Fruit fly (Drosophila melanogaster) whole organism, embryonic: ENCODE results near the gene Exn.

Source experiments
- Aef1 ChIP-seq: fragments of 200-800 bp; sonication (Bioruptor generic); IDR thresholded peaks from 3 replicates; pipeline ENCODE4 v1.3.6; 2022; ENCODE audit warnings: missing biosample characterization, missing genetic modification characterization
- Asciz ChIP-seq: fragments of 200-800 bp; sonication (Bioruptor generic); optimal IDR thresholded peaks from 2 replicates; lab custom pipeline; 2017; ENCODE audit warnings: missing biosample characterization, mild to moderate bottlenecking, missing genetic modification characterization, missing genetic modification reagents
- Atf3 ChIP-seq: fragments of 200-800 bp; sonication (Bioruptor generic); optimal IDR thresholded peaks from 3 replicates; lab custom pipeline; 2016; ENCODE audit warnings: missing biosample characterization, missing genetic modification characterization
- Awh ChIP-seq: fragments of 200-800 bp; sonication (Bioruptor generic); IDR thresholded peaks from 2 replicates; pipeline ENCODE4, ENCODE4 v1.3.6; 2022; ENCODE audit warnings: missing biosample characterization, missing genetic modification characterization
- B-H2 ChIP-seq: fragments of 200-800 bp; sonication (Bioruptor generic); optimal IDR thresholded peaks from 2 replicates; lab custom pipeline; 2018; ENCODE audit warnings: missing biosample characterization, mild to moderate bottlenecking, missing genetic modification characterization
- Blimp-1 ChIP-seq: fragments of 200-800 bp; sonication (Bioruptor generic); optimal IDR thresholded peaks from 3 replicates; lab custom pipeline; 2018; ENCODE audit warnings: missing biosample characterization, missing genetic modification characterization, mild to moderate bottlenecking, moderate library complexity, missing genetic modification reagents
- CG10959 ChIP-seq: fragments of 200-800 bp; sonication (Bioruptor generic); IDR thresholded peaks from 2 replicates; pipeline ENCODE4 v1.3.6; 2022; ENCODE audit warnings: missing biosample characterization, missing genetic modification characterization
- CG12155 ChIP-seq: fragments of 200-800 bp; sonication (Bioruptor generic); optimal IDR thresholded peaks from 3 replicates; lab custom pipeline; 2016; ENCODE audit warnings: missing biosample characterization, missing genetic modification characterization
- CG12299 ChIP-seq: fragments of 200-800 bp; sonication (Bioruptor generic); optimal IDR thresholded peaks from 2 replicates; lab custom pipeline; 2018; ENCODE audit warnings: missing biosample characterization, mild to moderate bottlenecking, missing genetic modification characterization
- CG14965 ChIP-seq: fragments of 200-800 bp; sonication (Bioruptor generic); optimal IDR thresholded peaks from 2 replicates; lab custom pipeline; 2016; ENCODE audit warnings: missing biosample characterization, missing genetic modification characterization, borderline replicate concordance
- CG15073 ChIP-seq: fragments of 200-800 bp; sonication (Bioruptor generic); optimal IDR thresholded peaks from 2 replicates; lab custom pipeline; 2016; ENCODE audit warnings: missing biosample characterization, missing genetic modification characterization
- CG15269 ChIP-seq: fragments of 200-800 bp; sonication (Bioruptor generic); optimal IDR thresholded peaks from 2 replicates; lab custom pipeline; 2018; ENCODE audit warnings: missing biosample characterization, mild to moderate bottlenecking, missing genetic modification characterization, moderate library complexity
- CG15696 ChIP-seq: fragments of 200-800 bp; sonication (Bioruptor generic); optimal IDR thresholded peaks from 2 replicates; lab custom pipeline; 2019; ENCODE audit warnings: missing biosample characterization, mild to moderate bottlenecking, missing genetic modification characterization, moderate library complexity
- CG17359 ChIP-seq: fragments of 200-800 bp; sonication (Bioruptor generic); optimal IDR thresholded peaks from 3 replicates; lab custom pipeline; 2018; ENCODE audit warnings: missing biosample characterization, mild to moderate bottlenecking, missing genetic modification characterization, moderate library complexity
- CG2116 ChIP-seq: fragments of 200-800 bp; sonication (Bioruptor generic); optimal IDR thresholded peaks from 3 replicates; lab custom pipeline; 2018; ENCODE audit warnings: missing biosample characterization, mild to moderate bottlenecking, missing genetic modification characterization
- CG3065 ChIP-seq: fragments of 200-800 bp; sonication (Bioruptor generic); optimal IDR thresholded peaks from 2 replicates; lab custom pipeline; 2016; ENCODE audit warnings: missing biosample characterization, missing genetic modification characterization
- CG31224 ChIP-seq: fragments of 200-800 bp; sonication (Bioruptor generic); IDR thresholded peaks from 2 replicates; pipeline ENCODE4 v1.3.6; 2022; ENCODE audit warnings: missing biosample characterization, missing genetic modification characterization
- CG43689 ChIP-seq: fragments of 200-800 bp; sonication (Bioruptor generic); IDR thresholded peaks from 2 replicates; pipeline ENCODE4 v1.3.6; 2022; ENCODE audit warnings: missing biosample characterization, missing genetic modification characterization
- CG6765 ChIP-seq: fragments of 200-800 bp; sonication (Bioruptor generic); optimal IDR thresholded peaks from 3 replicates; lab custom pipeline; 2017; ENCODE audit warnings: missing biosample characterization, mild to moderate bottlenecking, missing genetic modification characterization
- CG6854 ChIP-seq: fragments of 200-800 bp; sonication (Bioruptor generic); optimal IDR thresholded peaks from 3 replicates; lab custom pipeline; 2017; ENCODE audit warnings: missing biosample characterization, mild to moderate bottlenecking, missing genetic modification characterization
- Chrac-16 ChIP-seq: fragments of 200-800 bp; sonication (Bioruptor generic); optimal IDR thresholded peaks from 3 replicates; lab custom pipeline; 2016; ENCODE audit warnings: missing biosample characterization, missing genetic modification characterization
- D19B ChIP-seq: fragments of 200-800 bp; sonication (Bioruptor generic); optimal IDR thresholded peaks from 2 replicates; lab custom pipeline; 2017; ENCODE audit warnings: missing biosample characterization, mild to moderate bottlenecking, missing genetic modification characterization
- Dfd ChIP-seq, 2 experiments: fragments of >200 bp; optimal IDR thresholded peaks; 2 replicates each; lab custom pipeline; 2017; ENCODE audit warnings: missing biosample characterization in 2 of 2, missing genetic modification characterization in 2 of 2
- ERR ChIP-seq: fragments of 200-800 bp; sonication (Bioruptor generic); optimal IDR thresholded peaks from 2 replicates; lab custom pipeline; 2016; ENCODE audit warnings: missing biosample characterization, missing genetic modification characterization
- Eip74EF ChIP-seq, 2 experiments: fragments of 200-800 bp in 1 of 2; fragments of >200 bp in 1 of 2; sonication (Bioruptor generic) in 1 of 2; optimal IDR thresholded peaks; 2 replicates each; lab custom pipeline; 2017 to 2019; ENCODE audit warnings: missing biosample characterization in 2 of 2, missing genetic modification characterization in 2 of 2, mild to moderate bottlenecking in 1 of 2, moderate library complexity in 1 of 2
- Fer2 ChIP-seq: fragments of 200-800 bp; sonication (Bioruptor generic); optimal IDR thresholded peaks from 2 replicates; lab custom pipeline; 2018; ENCODE audit warnings: missing biosample characterization, mild to moderate bottlenecking, missing genetic modification characterization, moderate library complexity
- H2.0 ChIP-seq: fragments of 200-800 bp; sonication (Bioruptor generic); IDR thresholded peaks from 2 replicates; pipeline ENCODE4 v1.3.6; 2022; ENCODE audit warnings: missing biosample characterization, missing genetic modification characterization
- HLHmδ ChIP-seq: fragments of 200-800 bp; sonication (Bioruptor generic); optimal IDR thresholded peaks from 2 replicates; lab custom pipeline; 2018; ENCODE audit warnings: missing biosample characterization, mild to moderate bottlenecking, missing genetic modification characterization, moderate library complexity
- Hand ChIP-seq: fragments of 200-800 bp; sonication (Bioruptor generic); optimal IDR thresholded peaks from 2 replicates; lab custom pipeline; 2017; ENCODE audit warnings: mild to moderate bottlenecking, missing biosample characterization, missing genetic modification reagents, missing genetic modification characterization
- Jarid2 ChIP-seq: fragments of 200-800 bp; sonication (Bioruptor generic); optimal IDR thresholded peaks from 3 replicates; lab custom pipeline; 2017; ENCODE audit warnings: mild to moderate bottlenecking, missing biosample characterization, missing genetic modification reagents, missing genetic modification characterization
- MBD-R2 ChIP-seq: fragments of 200-800 bp; sonication (Bioruptor generic); IDR thresholded peaks from 2 replicates; pipeline ENCODE4 v1.3.6; 2022; ENCODE audit warnings: missing biosample characterization, missing genetic modification characterization
- Myb ChIP-seq: fragments of 200-800 bp; sonication (Bioruptor generic); optimal IDR thresholded peaks from 2 replicates; lab custom pipeline; 2016; ENCODE audit warnings: missing biosample characterization, missing genetic modification characterization
- Poxn ChIP-seq: fragments of 200-800 bp; sonication (Bioruptor generic); IDR thresholded peaks from 2 replicates; pipeline ENCODE4 v1.3.6; 2022; ENCODE audit warnings: missing biosample characterization, missing genetic modification characterization
- Sry-β ChIP-seq: fragments of 200-800 bp; sonication (Bioruptor generic); optimal IDR thresholded peaks from 2 replicates; lab custom pipeline; 2018; ENCODE audit warnings: missing biosample characterization, mild to moderate bottlenecking, missing genetic modification characterization, moderate library complexity
- Stat92E ChIP-seq, 3 experiments: fragments of >200 bp in 2 of 3; fragments of 200-800 bp in 1 of 3; sonication (Bioruptor generic) in 1 of 3; optimal IDR thresholded peaks; 2 replicates each; lab custom pipeline; 2017 to 2019; ENCODE audit warnings: missing biosample characterization in 3 of 3, missing genetic modification characterization in 3 of 3, mild to moderate bottlenecking in 1 of 3, moderate library complexity in 1 of 3
- amos ChIP-seq: fragments of 200-800 bp; sonication (Bioruptor generic); IDR thresholded peaks from 2 replicates; pipeline ENCODE4 v1.3.6; 2022; ENCODE audit warnings: missing biosample characterization, missing genetic modification characterization; ENCODE audit not compliant: partially characterized antibody
- ara ChIP-seq: fragments of 200-800 bp; sonication (Bioruptor generic); IDR thresholded peaks from 2 replicates; pipeline ENCODE4 v1.3.6; 2022; ENCODE audit warnings: missing biosample characterization, missing genetic modification characterization
- esg ChIP-seq: fragments of 200-800 bp; sonication (Bioruptor generic); conservative IDR thresholded peaks from 2 replicates; pipeline ENCODE4 v1.3.6; 2022; ENCODE audit warnings: missing biosample characterization, missing genetic modification characterization
- fru ChIP-seq: fragments of >200 bp; optimal IDR thresholded peaks from 2 replicates; lab custom pipeline; 2017
- gcm ChIP-seq: fragments of 200-800 bp; sonication (Bioruptor generic); optimal IDR thresholded peaks from 2 replicates; lab custom pipeline; 2019; ENCODE audit warnings: missing biosample characterization, mild to moderate bottlenecking, missing genetic modification characterization, moderate library complexity
- gt ChIP-seq: fragments of 200-800 bp; sonication (Bioruptor generic); IDR thresholded peaks from 2 replicates; pipeline ENCODE4 v1.3.6; 2022; ENCODE audit warnings: missing biosample characterization, missing genetic modification characterization
- ind ChIP-seq: fragments of 200-800 bp; sonication (Bioruptor generic); optimal IDR thresholded peaks from 3 replicates; lab custom pipeline; 2016; ENCODE audit warnings: missing biosample characterization, missing genetic modification characterization
- jing ChIP-seq: fragments of 200-800 bp; sonication (Bioruptor generic); optimal IDR thresholded peaks from 2 replicates; lab custom pipeline; 2018; ENCODE audit warnings: missing biosample characterization, mild to moderate bottlenecking, missing genetic modification characterization
- lov ChIP-seq, 2 experiments: fragments of 200-800 bp in 1 of 2; fragments of >200 bp in 1 of 2; sonication (Bioruptor generic) in 1 of 2; IDR thresholded peaks in 1 of 2; optimal IDR thresholded peaks in 1 of 2; 2 replicates in 1 of 2; 3 replicates in 1 of 2; pipeline versions ENCODE4 v1.3.6 to Lab custom; 2017 to 2022; ENCODE audit warnings: missing biosample characterization in 1 of 2, missing genetic modification characterization in 1 of 2
- pfk ChIP-seq: fragments of 200-800 bp; sonication (Bioruptor generic); optimal IDR thresholded peaks from 2 replicates; lab custom pipeline; 2018; ENCODE audit warnings: missing biosample characterization, mild to moderate bottlenecking, missing genetic modification characterization, moderate library complexity
- psq ChIP-seq: fragments of 200-800 bp; sonication (Bioruptor generic); optimal IDR thresholded peaks from 2 replicates; lab custom pipeline; 2017; ENCODE audit warnings: missing biosample characterization, missing genetic modification characterization
- salm ChIP-seq: fragments of 200-800 bp; sonication (Bioruptor generic); optimal IDR thresholded peaks from 2 replicates; lab custom pipeline; 2018; ENCODE audit warnings: missing biosample characterization, mild to moderate bottlenecking, missing genetic modification characterization
- sqz ChIP-seq: fragments of 200-800 bp; sonication (Bioruptor generic); optimal IDR thresholded peaks from 3 replicates; lab custom pipeline; 2018; ENCODE audit warnings: missing biosample characterization, mild to moderate bottlenecking, missing genetic modification characterization
- tx ChIP-seq: fragments of 200-800 bp; sonication (Bioruptor generic); optimal IDR thresholded peaks from 2 replicates; lab custom pipeline; 2016; ENCODE audit warnings: missing biosample characterization, missing genetic modification characterization
- usp ChIP-seq: fragments of >200 bp; optimal IDR thresholded peaks from 2 replicates; lab custom pipeline; 2017; ENCODE audit warnings: missing biosample characterization, missing genetic modification characterization
- yki ChIP-seq: fragments of >200 bp; optimal IDR thresholded peaks from 3 replicates; lab custom pipeline; 2018

The Exn gene

dm6 chr3L:17024095-17024639 lies 54.4 kb downstream of the Exn start, which contains the start of gene Fit2 (continued):
- TF ChIP-seq CG15269 = no peak
- TF ChIP-seq CG6854 (GFP tag; lab: Kevin White, UChicago) = no peak
- TF ChIP-seq CG14965 (GFP tag; lab: Kevin White, UChicago) = no peak
- TF ChIP-seq amos = peak; percentile 94
- no peak for TF ChIP-seq Awh (GFP tag; lab: Robert Waterston, UW)
- peak; percentile 40 for TF ChIP-seq Blimp-1 (GFP tag; lab: Kevin White, UChicago)
- no peak for TF ChIP-seq CG12299
- TF ChIP-seq psq (GFP tag; lab: Kevin White, UChicago) = no peak
- no peak for TF ChIP-seq CG17359
- TF ChIP-seq ind (GFP tag; lab: Kevin White, UChicago) = no peak
- no peak for TF ChIP-seq CG10959
- TF ChIP-seq CG3065 = no peak
- no peak for TF ChIP-seq Stat92E (GFP tag; optimal IDR thresholded peaks at IDR 0.05; lab: Kevin White, UChicago)
- TF ChIP-seq gcm (GFP tag; lab: Kevin White, UChicago) = no peak
- no peak for TF ChIP-seq HLHmδ (GFP tag; lab: Kevin White, UChicago)
- no peak for TF ChIP-seq H2.0
- no peak for TF ChIP-seq Jarid2
- no peak for TF ChIP-seq Atf3 (GFP tag; lab: Kevin White, UChicago)
- no peak for TF ChIP-seq Sry-β
- TF ChIP-seq D19B (GFP tag; lab: Kevin White, UChicago) = no peak
- no peak for TF ChIP-seq B-H2 (GFP tag; lab: Kevin White, UChicago)
- no peak for TF ChIP-seq Chrac-16 (GFP tag; lab: Kevin White, UChicago)
- TF ChIP-seq usp = no peak
- TF ChIP-seq CG15696 (tag; lab: Kevin White, UChicago) = no peak
- TF ChIP-seq MBD-R2 = peak; percentile 59
- TF ChIP-seq jing (GFP tag; lab: Kevin White, UChicago) = no peak
- TF ChIP-seq Hand = no peak
- TF ChIP-seq pfk = no peak
- no peak for TF ChIP-seq CG43689 (GFP tag; lab: Robert Waterston, UW)
- TF ChIP-seq sqz (GFP tag; lab: Kevin White, UChicago) = no peak
- no peak for TF ChIP-seq CG15073 (GFP tag; lab: Kevin White, UChicago)
- TF ChIP-seq gt (GFP tag; lab: Robert Waterston, UW) = no peak
- TF ChIP-seq CG6765 (GFP tag; lab: Kevin White, UChicago) = no peak
- TF ChIP-seq ERR (GFP tag; lab: Kevin White, UChicago) = no peak
- TF ChIP-seq ara (GFP tag; lab: Robert Waterston, UW) = no peak
- TF ChIP-seq Aef1 = no peak
- TF ChIP-seq tx (GFP tag; lab: Kevin White, UChicago) = peak; percentile 20
- TF ChIP-seq Fer2 (tag; lab: Kevin White, UChicago) = no peak
- no peak for TF ChIP-seq fru
- peak; percentile 65 for TF ChIP-seq Myb (GFP tag; lab: Kevin White, UChicago)
- no peak for TF ChIP-seq Asciz
- TF ChIP-seq lov (optimal IDR thresholded peaks at IDR 0.05; lab: Kevin White, UChicago) = no peak
- no peak for TF ChIP-seq lov (GFP tag; IDR thresholded peaks at IDR 0.05; lab: Robert Waterston, UW)
- TF ChIP-seq CG2116 (GFP tag; lab: Kevin White, UChicago) = peak; percentile 91
- no peak for TF ChIP-seq CG12155 (GFP tag; lab: Kevin White, UChicago)
- no peak for TF ChIP-seq salm
- TF ChIP-seq Poxn (GFP tag; lab: Robert Waterston, UW) = no peak
- TF ChIP-seq yki (lab: Kevin White, UChicago) = no peak
- no peak for TF ChIP-seq Dfd (GFP tag; optimal IDR thresholded peaks at IDR 0.05; lab: Kevin White, UChicago)
- TF ChIP-seq CG31224 (GFP tag; lab: Robert Waterston, UW) = no peak
- TF ChIP-seq esg (GFP tag; lab: Robert Waterston, UW) = no peak
- TF ChIP-seq Eip74EF (GFP tag; optimal IDR thresholded peaks at IDR 0.05; lab: Kevin White, UChicago) = no peak
